Fruit fly (Drosophila melanogaster): Measurements from ENCODE around the gene CG15721.

DNA sequence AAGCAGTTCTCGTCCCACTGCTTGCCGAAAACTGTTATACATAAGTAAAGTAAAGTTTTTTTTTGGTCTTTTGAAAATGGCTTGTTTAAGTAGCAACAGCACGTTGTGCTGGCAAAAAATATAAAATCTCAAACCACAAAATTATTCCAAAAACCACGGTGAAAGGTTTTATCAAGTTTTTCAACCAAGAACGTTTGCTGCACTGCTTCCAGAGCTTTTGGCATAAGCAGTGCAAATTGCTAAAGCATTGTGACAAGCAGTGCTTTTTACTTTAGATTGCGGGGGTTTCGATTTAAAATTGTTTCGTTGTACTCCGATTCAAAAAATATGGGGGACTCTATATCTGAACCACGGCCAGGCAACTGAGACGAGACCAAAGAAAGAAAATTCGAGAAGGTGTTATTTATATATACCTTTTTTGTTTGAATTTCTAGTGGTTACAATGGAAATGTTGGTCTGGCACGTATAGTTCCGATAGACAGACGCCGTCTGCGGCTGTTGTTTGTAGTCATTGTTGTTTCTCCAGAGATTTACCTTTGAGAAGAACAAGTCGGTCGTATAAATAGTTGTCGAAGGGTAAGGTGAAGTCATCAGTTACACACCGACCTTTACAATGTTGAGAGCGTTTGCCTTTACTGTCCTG is 3.1 kb upstream of the CG15721 start, which contains the start of gene Mur11Da:
- TF ChIP-seq CG8478 (optimal IDR thresholded peaks at IDR 0.05) = no peak
- TF ChIP-seq CTCF (optimal IDR thresholded peaks at IDR 0.05) = no peak

Data from S2 (cell line).